Worm (Caenorhabditis elegans): ENCODE results near the gene pkc-2.
"Not testable (repeated sequence)": the region's sequence is repeated elsewhere in the genome, so short reads cannot be mapped to it uniquely, and the experiment has no call there.

The pkc-2 gene

ce11 chrX:9364501-9364900 lies at the start of gene pkc-2:
TSS of gene pkc-2 (plus strand) at chrX:9364818.
- TF ChIP-seq lin-26 (GFP tag; IDR thresholded peaks at IDR 0.05) (no peak), Y67H2A.10 (GFP tag; conservative IDR thresholded peaks at IDR 0.05) (no peak), akir-1 (GFP tag; optimal IDR thresholded peaks at IDR 0.05) (no peak), hlh-26 (GFP tag; conservative IDR thresholded peaks at IDR 0.05) (no peak), F52B5.7 (tag; optimal IDR thresholded peaks at IDR 0.05) (no peak), ztf-18 (tag; optimal IDR thresholded peaks at IDR 0.05) (no peak), T26A5.8 (tag; optimal IDR thresholded peaks at IDR 0.05) (no peak), nfya-1 (tag; optimal IDR thresholded peaks at IDR 0.05; ENCODE audit: borderline replicate concordance, insufficient read depth) (no peak), bed-1 (GFP tag; IDR thresholded peaks at IDR 0.05) (no peak), snpc-1.1 (tag; optimal IDR thresholded peaks at IDR 0.05; ENCODE audit: insufficient read depth) (no peak), nfyb-1 (GFP tag; IDR thresholded peaks at IDR 0.05) (no peak), mxl-1 (tag; optimal IDR thresholded peaks at IDR 0.05) (no peak), Y53F4B.3 (GFP tag; IDR thresholded peaks at IDR 0.05) (no peak), Y95B8A.8 (GFP tag; IDR thresholded peaks at IDR 0.05) (no peak), rpc-1 (optimal IDR thresholded peaks at IDR 0.05) (no peak), rpc-1 (tag; optimal IDR thresholded peaks at IDR 0.05) (no peak), egl-18 (GFP tag; IDR thresholded peaks at IDR 0.05) (no peak), nhr-27 (tag; optimal IDR thresholded peaks at IDR 0.05) (no peak)

DNA sequence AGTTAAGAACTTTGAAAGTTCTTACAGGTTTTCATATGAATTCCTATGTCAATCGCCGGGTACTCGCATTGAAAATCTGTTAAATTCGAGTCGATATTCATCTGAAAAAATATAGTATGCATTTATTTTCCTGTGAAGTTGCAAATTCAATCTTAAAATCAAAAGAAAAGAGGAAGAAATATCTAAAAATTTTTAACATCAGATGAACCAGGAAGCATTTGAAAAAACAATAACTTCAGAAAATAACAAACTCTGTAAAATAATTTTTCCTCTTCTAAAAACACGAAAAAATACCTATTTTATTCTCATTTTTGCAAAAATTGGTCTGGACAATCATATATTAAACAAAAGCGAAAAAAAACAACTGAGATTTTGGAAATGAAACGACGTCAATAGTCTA lies 45.5 kb upstream of the pkc-2 start, which contains the start of gene npr-7:
npr-7 (minus strand) TSS at position 101 of the 400 bp plus-strand sequence.
- TF ChIP-seq F39B2.1 (GFP tag; IDR thresholded peaks at IDR 0.05) (no peak), die-1 (tag; optimal IDR thresholded peaks at IDR 0.05) (no peak), mcd-1 (GFP tag; IDR thresholded peaks at IDR 0.05) (no peak), tbx-9 (tag; optimal IDR thresholded peaks at IDR 0.05; ENCODE audit: borderline replicate concordance) (no peak), attf-6 (GFP tag; IDR thresholded peaks at IDR 0.05) (no peak)

DNA sequence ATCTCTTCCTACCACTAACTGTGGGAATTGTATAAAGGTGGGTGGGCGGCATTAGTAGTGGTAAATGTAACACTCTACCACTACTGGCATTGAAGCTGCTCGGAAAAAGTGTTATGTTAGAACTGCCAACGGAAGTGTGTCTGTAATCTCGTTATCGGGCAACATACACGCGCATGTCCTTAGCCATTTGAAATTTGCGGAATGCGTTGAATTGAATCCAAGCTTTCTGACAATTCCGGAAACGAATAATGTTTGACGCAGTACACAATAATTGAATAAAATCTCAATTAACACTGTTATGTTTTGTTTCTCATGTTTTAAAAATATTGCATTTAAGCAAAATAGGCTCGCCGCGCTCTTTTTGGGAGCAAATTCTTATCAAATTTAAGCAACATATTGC lies 39.7 kb upstream of the pkc-2 start:
- TF ChIP-seq mxl-1 (tag; optimal IDR thresholded peaks at IDR 0.05), result no peak

ce11 chrX:9325768-9326167 lies 38.9 kb upstream of the pkc-2 start:
- 0 out of 2 replicates have a peak, but pooled peaks have one; percentile 29 for TF ChIP-seq egl-44 (GFP tag; IDR thresholded peaks at IDR 0.05)
- TF ChIP-seq lin-26 (GFP tag; IDR thresholded peaks at IDR 0.05), result peak; percentile 87
- peak; percentile 29; the same call in 1 of the 2 replicates for TF ChIP-seq D2030.7 (GFP tag; IDR thresholded peaks at IDR 0.05)
- TF ChIP-seq B0261.1 (tag; optimal IDR thresholded peaks at IDR 0.05), result peak; percentile 23
- TF ChIP-seq rpc-1 (optimal IDR thresholded peaks at IDR 0.05), result not testable (repeated sequence)
- TF ChIP-seq rpc-1 (tag; optimal IDR thresholded peaks at IDR 0.05), result peak; percentile 45
- TF ChIP-seq Y53F4B.3 (GFP tag; IDR thresholded peaks at IDR 0.05), result 0 out of 2 replicates have a peak, but pooled peaks have one; percentile 14
- peak; percentile 75 for TF ChIP-seq tbp1 (GFP tag; optimal IDR thresholded peaks at IDR 0.05)
- peak; percentile 71; the same call in 1 of the 2 replicates for TF ChIP-seq ceh-40 (GFP tag; IDR thresholded peaks at IDR 0.05)
- 0 out of 2 replicates have a peak, but pooled peaks have one; percentile 23 for TF ChIP-seq ceh-100 (GFP tag; IDR thresholded peaks at IDR 0.05)
- 0 out of 2 replicates have a peak, but pooled peaks have one; percentile 16 for TF ChIP-seq cebp-2 (GFP tag; IDR thresholded peaks at IDR 0.05)

DNA sequence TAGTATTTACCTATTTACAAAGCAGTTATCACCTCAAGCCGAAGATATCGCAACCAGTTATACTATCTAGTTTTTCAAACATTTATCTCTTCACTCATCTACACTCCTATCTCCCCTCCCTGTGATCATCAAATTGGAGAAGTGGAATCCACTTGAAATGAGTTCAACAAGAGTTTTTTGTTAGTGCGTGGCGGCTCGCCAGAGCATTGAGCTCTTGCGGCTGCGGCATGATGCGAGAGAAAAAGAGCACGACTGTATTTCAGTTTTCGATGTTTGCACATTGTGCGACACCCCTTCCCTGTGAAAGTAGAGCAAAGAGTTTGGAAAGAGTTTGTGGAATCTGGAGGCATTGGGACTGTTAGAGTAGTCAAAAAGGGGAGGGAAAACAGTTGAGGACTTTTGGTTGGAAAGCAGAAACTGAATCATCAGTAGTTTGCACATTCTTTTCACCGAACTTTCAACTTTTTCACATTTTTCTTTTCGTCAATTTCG lies 33.9 kb upstream of the pkc-2 start, which contains the start of gene T20B5.2:
T20B5.2 (plus strand) TSS at position 442 of the 492 bp plus-strand sequence.
- TF ChIP-seq F39B2.1 (GFP tag; IDR thresholded peaks at IDR 0.05), result no peak
- TF ChIP-seq attf-3 (GFP tag; conservative IDR thresholded peaks at IDR 0.05), result no peak
- TF ChIP-seq ceh-58 (GFP tag; IDR thresholded peaks at IDR 0.05), result no peak
- no peak for TF ChIP-seq pha-4 (tag; optimal IDR thresholded peaks at IDR 0.05)
- no peak for TF ChIP-seq D2030.7 (GFP tag; IDR thresholded peaks at IDR 0.05)
- TF ChIP-seq nhr-179 (tag; optimal IDR thresholded peaks at IDR 0.05), result no peak
- TF ChIP-seq lsl-1 (GFP tag; optimal IDR thresholded peaks at IDR 0.05), result no peak
- TF ChIP-seq bed-1 (GFP tag; IDR thresholded peaks at IDR 0.05), result no peak
- no peak for TF ChIP-seq nfyb-1 (GFP tag; IDR thresholded peaks at IDR 0.05)
- TF ChIP-seq F57C9.4 (tag; optimal IDR thresholded peaks at IDR 0.05), result no peak
- no peak for TF ChIP-seq Y67H2A.10 (GFP tag; conservative IDR thresholded peaks at IDR 0.05)
- TF ChIP-seq dpl-1 (GFP tag; optimal IDR thresholded peaks at IDR 0.05), result no peak
- no peak for TF ChIP-seq ztf-18 (tag; optimal IDR thresholded peaks at IDR 0.05)
- TF ChIP-seq nhr-90 (tag; optimal IDR thresholded peaks at IDR 0.05), result no peak
- no peak for TF ChIP-seq egl-44 (GFP tag; IDR thresholded peaks at IDR 0.05)
